Fruit fly (Drosophila melanogaster): ENCODE results near the gene GluRS-m.
A peak's percentile ranks its signal among the peaks of the same experiment; 100 is the strongest.

The GluRS-m gene

dm6 chr3L:16381184-16381797 is 35.7 kb downstream of the GluRS-m start, which contains the start of gene Agpat4 (continued):
- TF ChIP-seq Rfx (GFP tag; IDR thresholded peaks at IDR 0.05) (no peak), CG18764 (GFP tag; optimal IDR thresholded peaks at IDR 0.05) (no peak), CG2875 (GFP tag; optimal IDR thresholded peaks at IDR 0.05) (no peak), CG10979 (tag; optimal IDR thresholded peaks at IDR 0.05) (no peak), pfk (GFP tag; optimal IDR thresholded peaks at IDR 0.05) (no peak), CG6683 (GFP tag; optimal IDR thresholded peaks at IDR 0.05) (no peak), cwo (GFP tag; optimal IDR thresholded peaks at IDR 0.05) (peak; percentile 85), Neu2 (GFP tag; optimal IDR thresholded peaks at IDR 0.05; ENCODE audit: borderline replicate concordance) (no peak), unpg (GFP tag; optimal IDR thresholded peaks at IDR 0.05) (no peak), en (GFP tag; optimal IDR thresholded peaks at IDR 0.05) (no peak), ap (GFP tag; IDR thresholded peaks at IDR 0.05) (no peak), CG8290 (GFP tag; optimal IDR thresholded peaks at IDR 0.05) (peak; percentile 84), CG8290 (tag; optimal IDR thresholded peaks at IDR 0.05) (peak; percentile 61 to 76), ase (GFP tag; IDR thresholded peaks at IDR 0.05) (no peak), CG7987 (GFP tag; optimal IDR thresholded peaks at IDR 0.05) (no peak), phol (tag; optimal IDR thresholded peaks at IDR 0.05) (peak; percentile 23), Drgx (GFP tag; IDR thresholded peaks at IDR 0.05) (no peak), NFAT (GFP tag; IDR thresholded peaks at IDR 0.05) (no peak), CG34224 (GFP tag; IDR thresholded peaks at IDR 0.05; ENCODE audit: partially characterized antibody) (no peak), CG11085 (GFP tag; IDR thresholded peaks at IDR 0.05) (no peak), disco-r (GFP tag; optimal IDR thresholded peaks at IDR 0.05) (no peak), CG2129 (GFP tag; IDR thresholded peaks at IDR 0.05; ENCODE audit: partially characterized antibody) (no peak), CkIIα-i1 (GFP tag; IDR thresholded peaks at IDR 0.05) (no peak), CG6175 (GFP tag; IDR thresholded peaks at IDR 0.05) (no peak), Dip2 (GFP tag; IDR thresholded peaks at IDR 0.05) (no peak), seq (GFP tag; IDR thresholded peaks at IDR 0.05) (no peak; the same call in none of the 2 replicates), vvl (GFP tag; IDR thresholded peaks at IDR 0.05) (no peak), CG18599 (GFP tag; optimal IDR thresholded peaks at IDR 0.05) (no peak), ara (GFP tag; IDR thresholded peaks at IDR 0.05) (no peak), CG8765 (GFP tag; IDR thresholded peaks at IDR 0.05) (no peak), Myb (GFP tag; optimal IDR thresholded peaks at IDR 0.05) (peak; percentile 86), odd (GFP tag; optimal IDR thresholded peaks at IDR 0.05) (no peak), Dek (tag; optimal IDR thresholded peaks at IDR 0.05) (peak; percentile 28), CTCF (GFP tag; optimal IDR thresholded peaks at IDR 0.05) (peak; percentile 68), HHEX (GFP tag; optimal IDR thresholded peaks at IDR 0.05) (peak; percentile 13), sisA (GFP tag; IDR thresholded peaks at IDR 0.05) (no peak), scrt (GFP tag; optimal IDR thresholded peaks at IDR 0.05) (no peak), CG7271 (tag; optimal IDR thresholded peaks at IDR 0.05) (no peak), NfI (GFP tag; optimal IDR thresholded peaks at IDR 0.05) (no peak), Vsx1 (GFP tag; optimal IDR thresholded peaks at IDR 0.05) (no peak), Meics (GFP tag; optimal IDR thresholded peaks at IDR 0.05) (no peak), Scr (GFP tag; IDR thresholded peaks at IDR 0.05; ENCODE audit: partially characterized antibody) (peak; percentile 32), nmo (GFP tag; optimal IDR thresholded peaks at IDR 0.05) (peak; percentile 61), CG13424 (tag; optimal IDR thresholded peaks at IDR 0.05) (no peak), sens (GFP tag) (peak; percentile 60), sens-2 (GFP tag; IDR thresholded peaks at IDR 0.05) (no peak), wek (GFP tag; optimal IDR thresholded peaks at IDR 0.05) (peak; percentile 89), CG5180 (GFP tag; optimal IDR thresholded peaks at IDR 0.05) (peak; percentile 66), Atf-2 (GFP tag; optimal IDR thresholded peaks at IDR 0.05) (no peak), Xbp1 (GFP tag; optimal IDR thresholded peaks at IDR 0.05) (no peak), CG2116 (GFP tag; optimal IDR thresholded peaks at IDR 0.05) (peak; percentile 15)

All from whole organism, embryonic.